Worm (Caenorhabditis elegans): Measurements from ENCODE around the gene F17A2.16.
A peak's percentile ranks its signal among the peaks of the same experiment; 100 is the strongest.

The F17A2.16 gene

DNA sequence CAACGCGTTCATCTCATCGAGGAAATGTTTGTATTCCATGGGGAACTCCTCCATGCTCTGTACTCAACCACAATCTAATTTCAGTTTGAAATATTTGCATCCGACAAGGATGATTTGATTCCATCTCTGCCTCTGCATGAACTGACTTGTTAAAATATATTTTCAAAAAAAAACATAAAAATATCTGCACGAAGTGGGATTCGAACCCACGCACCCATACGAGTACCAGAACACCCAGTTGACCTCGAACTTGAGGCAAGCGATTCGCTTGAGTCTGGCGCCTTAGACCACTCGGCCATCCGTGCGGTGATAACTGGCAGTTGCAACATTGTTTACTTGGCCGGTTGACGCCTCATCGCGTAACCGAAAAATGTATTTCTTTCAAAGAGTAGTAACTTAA, 39.6 kb downstream of the F17A2.16 start (continued):
- TF ChIP-seq ccch-3 (GFP tag; optimal IDR thresholded peaks at IDR 0.05) (no peak), egl-18 (GFP tag; IDR thresholded peaks at IDR 0.05) (no peak), dox-1 (GFP tag; IDR thresholded peaks at IDR 0.05) (peak; percentile 82), K11D2.4 (GFP tag; IDR thresholded peaks at IDR 0.05) (no peak), unc-62 (GFP tag; optimal IDR thresholded peaks at IDR 0.05) (no peak), C17E4.6 (GFP tag; IDR thresholded peaks at IDR 0.05) (no peak), chd-7 (tag; optimal IDR thresholded peaks at IDR 0.05) (peak; percentile 54), T07F8.4 (tag; optimal IDR thresholded peaks at IDR 0.05) (peak; percentile 59), hmg-1.2 (GFP tag; IDR thresholded peaks at IDR 0.05) (peak; percentile 69), lsl-1 (GFP tag; optimal IDR thresholded peaks at IDR 0.05) (no peak), nfyb-1 (GFP tag; IDR thresholded peaks at IDR 0.05) (peak; percentile 73), B0019.2 (GFP tag; conservative IDR thresholded peaks at IDR 0.05) (0 out of 2 replicates have a peak, but pooled peaks have one; percentile 7), C06A6.2 (GFP tag; conservative IDR thresholded peaks at IDR 0.05) (no peak), ztf-6 (GFP tag; IDR thresholded peaks at IDR 0.05) (no peak), rpc-1 (optimal IDR thresholded peaks at IDR 0.05) (peak; percentile 86), rpc-1 (tag; optimal IDR thresholded peaks at IDR 0.05) (peak; percentile 90), lin-26 (GFP tag; IDR thresholded peaks at IDR 0.05) (peak; percentile 83), madf-10 (tag; optimal IDR thresholded peaks at IDR 0.05) (peak; percentile 41), mxl-1 (tag; optimal IDR thresholded peaks at IDR 0.05) (peak; percentile 40), ztf-18 (tag; optimal IDR thresholded peaks at IDR 0.05) (peak; percentile 58), ZK185.1 (tag; optimal IDR thresholded peaks at IDR 0.05; ENCODE audit: poor library complexity, severe bottlenecking) (peak; percentile 71), let-526 (GFP tag; IDR thresholded peaks at IDR 0.05) (peak; percentile 51; the same call in 1 of the 2 replicates), F55B11.4 (tag; optimal IDR thresholded peaks at IDR 0.05; ENCODE audit: borderline replicate concordance, insufficient read depth) (no peak), snpc-4 (GFP tag; optimal IDR thresholded peaks at IDR 0.05) (peak; percentile 67), snpc-4 (tag; optimal IDR thresholded peaks at IDR 0.05) (peak in 2 of 4 experiments; percentile 46 to 79), ztf-22 (GFP tag; optimal IDR thresholded peaks at IDR 0.05) (peak; percentile 15), F39B2.1 (GFP tag; IDR thresholded peaks at IDR 0.05) (no peak), zim-3 (tag; optimal IDR thresholded peaks at IDR 0.05) (no peak), T26A5.8 (tag; optimal IDR thresholded peaks at IDR 0.05) (no peak), ekl-4 (GFP tag; IDR thresholded peaks at IDR 0.05) (0 out of 2 replicates have a peak, but pooled peaks have one; percentile 22), nhr-27 (tag; optimal IDR thresholded peaks at IDR 0.05) (no peak), aptf-3 (GFP tag; IDR thresholded peaks at IDR 0.05) (no peak), hlh-26 (GFP tag; conservative IDR thresholded peaks at IDR 0.05) (no peak), F57A8.1 (GFP tag; optimal IDR thresholded peaks at IDR 0.05) (no peak), madf-3 (GFP tag; IDR thresholded peaks at IDR 0.05) (0 out of 2 replicates have a peak, but pooled peaks have one; percentile 55), lir-1 (GFP tag; conservative IDR thresholded peaks at IDR 0.05) (no peak), rcor-1 (GFP tag; IDR thresholded peaks at IDR 0.05) (peak; percentile 72), hrde-1 (tag; optimal IDR thresholded peaks at IDR 0.05; ENCODE audit: borderline replicate concordance) (peak; percentile 61), nhr-90 (tag; optimal IDR thresholded peaks at IDR 0.05) (peak; percentile 83), cebp-1 (GFP tag; IDR thresholded peaks at IDR 0.05) (no peak), cebp-1 (tag; optimal IDR thresholded peaks at IDR 0.05) (no peak), D2030.7 (GFP tag; IDR thresholded peaks at IDR 0.05) (peak; percentile 93), nfya-2 (GFP tag; IDR thresholded peaks at IDR 0.05) (no peak), madf-8 (GFP tag; conservative IDR thresholded peaks at IDR 0.05) (no peak), sptf-2 (GFP tag; optimal IDR thresholded peaks at IDR 0.05) (no peak), tbx-9 (tag; optimal IDR thresholded peaks at IDR 0.05; ENCODE audit: borderline replicate concordance) (no peak), ceh-100 (GFP tag; IDR thresholded peaks at IDR 0.05) (no peak), ets-4 (GFP tag; optimal IDR thresholded peaks at IDR 0.05) (no peak), athp-1 (tag; optimal IDR thresholded peaks at IDR 0.05) (peak; percentile 54), F10E7.11 (tag; optimal IDR thresholded peaks at IDR 0.05) (no peak)

All from whole organism, young adult.